Fruit fly (Drosophila melanogaster): Measurements from ENCODE around the gene CG43155.

The CG43155 gene

DNA sequence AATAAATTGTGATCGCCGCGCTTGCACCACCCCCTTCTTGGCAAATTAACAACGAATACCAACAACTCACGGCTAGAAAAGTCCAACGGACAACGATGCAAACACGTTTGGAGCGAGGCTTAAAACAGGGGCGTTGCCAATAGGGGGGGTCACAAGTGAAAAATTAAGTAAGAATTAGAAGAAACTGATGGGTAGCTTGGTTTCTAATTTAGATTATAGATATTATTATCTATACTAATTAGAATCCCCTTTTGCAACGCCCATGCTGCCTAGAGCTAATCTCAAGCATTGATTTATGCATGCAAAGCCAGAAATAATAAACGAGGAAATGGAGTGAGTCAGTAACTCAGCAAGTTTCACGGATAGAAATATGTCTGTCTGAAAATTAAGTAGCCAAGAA lies 58.8 kb downstream of the CG43155 start (continued):
- peak; percentile 79 for TF ChIP-seq Fer1 (GFP tag; optimal IDR thresholded peaks at IDR 0.05)
- no peak for TF ChIP-seq crp (GFP tag; optimal IDR thresholded peaks at IDR 0.05)
- peak; percentile 61 for TF ChIP-seq peb (GFP tag; IDR thresholded peaks at IDR 0.05)
- peak; percentile 95 for TF ChIP-seq Rfx (GFP tag; IDR thresholded peaks at IDR 0.05)
- TF ChIP-seq hkb (optimal IDR thresholded peaks at IDR 0.05) = no peak
- TF ChIP-seq hkb (GFP tag; IDR thresholded peaks at IDR 0.05) = peak; percentile 86
- no peak for TF ChIP-seq lbe (GFP tag; optimal IDR thresholded peaks at IDR 0.05)
- TF ChIP-seq Gsc (GFP tag; IDR thresholded peaks at IDR 0.05) = no peak
- TF ChIP-seq NfI (GFP tag; optimal IDR thresholded peaks at IDR 0.05) = peak; percentile 78
- TF ChIP-seq Dfd (GFP tag; optimal IDR thresholded peaks at IDR 0.05) = no peak
- TF ChIP-seq CG4282 (GFP tag; optimal IDR thresholded peaks at IDR 0.05) = no peak
- TF ChIP-seq dati (GFP tag; IDR thresholded peaks at IDR 0.05) = no peak
- peak; percentile 37 for TF ChIP-seq Deaf1 (tag; optimal IDR thresholded peaks at IDR 0.05)
- TF ChIP-seq CG14965 (GFP tag; optimal IDR thresholded peaks at IDR 0.05; ENCODE audit: borderline replicate concordance) = no peak
- no peak for TF ChIP-seq kni (GFP tag; optimal IDR thresholded peaks at IDR 0.05)
- peak; percentile 6 to 76 for TF ChIP-seq Hr51 (GFP tag; optimal IDR thresholded peaks at IDR 0.05)
- TF ChIP-seq jigr1 (GFP tag; IDR thresholded peaks at IDR 0.05) = 0 out of 3 replicates have a peak, but pooled peaks have one; percentile 23
- peak; percentile 78 for TF ChIP-seq CG17359 (tag; optimal IDR thresholded peaks at IDR 0.05)
- TF ChIP-seq CG17829 (tag; optimal IDR thresholded peaks at IDR 0.05) = peak; percentile 61
- TF ChIP-seq CG4360 (GFP tag; IDR thresholded peaks at IDR 0.05) = 0 out of 2 replicates have a peak, but pooled peaks have one; percentile 7
- peak; percentile 53 for TF ChIP-seq D19A (tag; optimal IDR thresholded peaks at IDR 0.05)
- TF ChIP-seq CG8359 (GFP tag; optimal IDR thresholded peaks at IDR 0.05; ENCODE audit: borderline replicate concordance) = peak; percentile 50
- TF ChIP-seq tup (GFP tag; optimal IDR thresholded peaks at IDR 0.05) = peak; percentile 18
- no peak for TF ChIP-seq Camta (GFP tag; optimal IDR thresholded peaks at IDR 0.05)
- TF ChIP-seq CG9817 (tag; optimal IDR thresholded peaks at IDR 0.05) = peak; percentile 76
- TF ChIP-seq CG11085 (GFP tag; IDR thresholded peaks at IDR 0.05) = peak; percentile 70
- TF ChIP-seq CG10209 (GFP tag; optimal IDR thresholded peaks at IDR 0.05) = peak; percentile 60
- TF ChIP-seq Hr78 (GFP tag; optimal IDR thresholded peaks at IDR 0.05) = no peak
- no peak for TF ChIP-seq Opbp (GFP tag; IDR thresholded peaks at IDR 0.05; ENCODE audit: partially characterized antibody)
- TF ChIP-seq CG8944 (GFP tag; optimal IDR thresholded peaks at IDR 0.05) = no peak
- peak; percentile 19 for TF ChIP-seq CG9437 (GFP tag; optimal IDR thresholded peaks at IDR 0.05)
- peak; percentile 73 for TF ChIP-seq CG8924 (tag; optimal IDR thresholded peaks at IDR 0.05)
- peak; percentile 34 for TF ChIP-seq Side (GFP tag; optimal IDR thresholded peaks at IDR 0.05)
- no peak for TF ChIP-seq CG10543 (GFP tag; optimal IDR thresholded peaks at IDR 0.05)
- TF ChIP-seq CrebB (tag; optimal IDR thresholded peaks at IDR 0.05) = peak; percentile 9
- no peak for TF ChIP-seq CG18764 (GFP tag; optimal IDR thresholded peaks at IDR 0.05)
- no peak for TF ChIP-seq Mes4 (GFP tag; optimal IDR thresholded peaks at IDR 0.05)
- peak; percentile 17 for TF ChIP-seq Nf-YC (tag; optimal IDR thresholded peaks at IDR 0.05)
- peak; percentile 71 for TF ChIP-seq CG12659 (GFP tag; optimal IDR thresholded peaks at IDR 0.05)
- no peak for TF ChIP-seq dm (GFP tag; optimal IDR thresholded peaks at IDR 0.05)
- TF ChIP-seq usp (GFP tag; optimal IDR thresholded peaks at IDR 0.05) = no peak
- TF ChIP-seq klu (GFP tag; IDR thresholded peaks at IDR 0.05) = peak; percentile 45; the same call in 1 of the 2 replicates
- TF ChIP-seq CG10462 (GFP tag; optimal IDR thresholded peaks at IDR 0.05) = peak; percentile 17
- TF ChIP-seq CG12769 (tag; optimal IDR thresholded peaks at IDR 0.05) = peak; percentile 81
- TF ChIP-seq CG33213 (GFP tag; optimal IDR thresholded peaks at IDR 0.05) = no peak
- no peak for TF ChIP-seq CG3995 (GFP tag; optimal IDR thresholded peaks at IDR 0.05)
- peak; percentile 88 for TF ChIP-seq ci (GFP tag; IDR thresholded peaks at IDR 0.05)
- TF ChIP-seq CG10979 (tag; optimal IDR thresholded peaks at IDR 0.05) = peak; percentile 60
- peak; percentile 45; the same call in 1 of the 2 replicates for TF ChIP-seq CG10321 (GFP tag; IDR thresholded peaks at IDR 0.05)
- peak; percentile 55 for TF ChIP-seq CG6765 (GFP tag; optimal IDR thresholded peaks at IDR 0.05)
